Worm (Caenorhabditis elegans) whole organism, L4 larva: ENCODE measurements around the gene ehbp-1.

ENCODE experiments used
- F37D6.2 ChIP-seq: sonication (generic microtip); optimal IDR thresholded peaks from 2 replicates; lab custom pipeline; 2016; ENCODE audit warnings: mild to moderate bottlenecking, missing genetic modification characterization, missing compliant biosample characterization
- R02D3.7 ChIP-seq: fragments of 150-350 bp; sonication (generic microtip); optimal IDR thresholded peaks from 3 replicates; lab custom pipeline; 2014; ENCODE audit warnings: missing biosample characterization, missing genetic modification characterization
- T20F7.1 ChIP-seq: fragments of 200-800 bp; sonication (Bioruptor generic); optimal IDR thresholded peaks from 2 replicates; lab custom pipeline; 2018; ENCODE audit warnings: mild to moderate bottlenecking, missing genetic modification characterization, missing compliant biosample characterization
- T26A8.4 ChIP-seq: fragments of 200-800 bp; sonication (Bioruptor generic); IDR thresholded peaks from 2 replicates; pipeline ENCODE4 v1.3.6; 2022; ENCODE audit warnings: missing genetic modification characterization, missing compliant biosample characterization
- Y105C5A.15 ChIP-seq: fragments of 200-800 bp; sonication (Bioruptor generic); IDR thresholded peaks from 2 replicates; pipeline ENCODE4 v1.3.6; 2022; ENCODE audit warnings: missing genetic modification characterization, missing compliant biosample characterization
- Y75B8A.6 ChIP-seq: fragments of 200-800 bp; sonication (Bioruptor generic); IDR thresholded peaks from 2 replicates; pipeline ENCODE4 v1.3.6; 2022; ENCODE audit warnings: missing genetic modification reagents, missing genetic modification characterization, missing compliant biosample characterization
- ZK337.2 ChIP-seq: fragments of 200-800 bp; sonication (Bioruptor generic); IDR thresholded peaks from 2 replicates; pipeline ENCODE4 v1.3.6; 2022; ENCODE audit warnings: missing genetic modification reagents, missing genetic modification characterization, missing compliant biosample characterization
- aha-1 ChIP-seq: fragments of 150-350 bp; peaks from one replicate; lab custom pipeline; 2014; ENCODE audit warnings: missing biosample characterization, missing genetic modification characterization
- ama-1 ChIP-seq: fragments of 150-350 bp; optimal IDR thresholded peaks from 2 replicates; lab custom pipeline; 2014; ENCODE audit warnings: inconsistent platforms, mixed read lengths
- attf-4 ChIP-seq: sonication (generic microtip); optimal IDR thresholded peaks from 3 replicates; lab custom pipeline; 2017; ENCODE audit warnings: missing biosample characterization, missing genetic modification characterization
- ceh-20 ChIP-seq: fragments of 200-800 bp; sonication (Bioruptor generic); IDR thresholded peaks from 2 replicates; pipeline ENCODE4 v1.3.6; 2022; ENCODE audit warnings: missing genetic modification reagents, missing genetic modification characterization, missing compliant biosample characterization
- ceh-28 ChIP-seq: fragments of 150-350 bp; optimal IDR thresholded peaks from 2 replicates; lab custom pipeline; 2014; ENCODE audit warnings: missing biosample characterization, missing genetic modification reagents, missing genetic modification characterization
- ceh-32 ChIP-seq: sonication (generic microtip); optimal IDR thresholded peaks from 2 replicates; lab custom pipeline; 2016; ENCODE audit warnings: mild to moderate bottlenecking, missing genetic modification characterization, missing compliant biosample characterization; ENCODE audit not compliant: poor library complexity
- daf-12 ChIP-seq: fragments of 150-350 bp; optimal IDR thresholded peaks from 2 replicates; lab custom pipeline; 2014; ENCODE audit warnings: missing biosample characterization, missing genetic modification reagents, missing genetic modification characterization
- daf-19 ChIP-seq: fragments of 200-800 bp; sonication (Bioruptor generic); conservative IDR thresholded peaks from 2 replicates; pipeline ENCODE4 v1.3.6; 2022; ENCODE audit warnings: missing genetic modification characterization, missing compliant biosample characterization
- daf-8 ChIP-seq: fragments of 200-800 bp; sonication (Bioruptor generic); IDR thresholded peaks from 2 replicates; pipeline ENCODE4 v1.3.6; 2022; ENCODE audit warnings: missing genetic modification characterization, missing compliant biosample characterization
- dmd-9 ChIP-seq: fragments of 200-800 bp; sonication (Bioruptor generic); IDR thresholded peaks from 2 replicates; pipeline ENCODE4 v1.3.6; 2022; ENCODE audit warnings: missing genetic modification reagents, missing genetic modification characterization, missing compliant biosample characterization
- dpl-1 ChIP-seq: fragments of 150-350 bp; optimal IDR thresholded peaks from 2 replicates; lab custom pipeline; 2014; ENCODE audit warnings: missing biosample characterization, missing genetic modification reagents, missing genetic modification characterization
- dve-1 ChIP-seq: sonication (generic microtip); optimal IDR thresholded peaks from 2 replicates; lab custom pipeline; 2017; ENCODE audit warnings: antibody characterized with exemption, mild to moderate bottlenecking, missing genetic modification characterization, missing compliant biosample characterization; ENCODE audit not compliant: insufficient read depth
- egl-43 ChIP-seq: fragments of 200-800 bp; sonication (Bioruptor generic); IDR thresholded peaks from 2 replicates; pipeline ENCODE4 v1.3.6; 2022; ENCODE audit warnings: missing genetic modification reagents, missing genetic modification characterization, missing compliant biosample characterization
- fkh-10 ChIP-seq: fragments of 150-350 bp; optimal IDR thresholded peaks from 2 replicates; lab custom pipeline; 2014; ENCODE audit warnings: missing biosample characterization, missing genetic modification reagents, missing genetic modification characterization
- gei-8 ChIP-seq: fragments of 200-800 bp; sonication (Bioruptor generic); optimal IDR thresholded peaks from 2 replicates; lab custom pipeline; 2018; ENCODE audit warnings: mild to moderate bottlenecking, missing genetic modification characterization, missing compliant biosample characterization
- hlh-30 ChIP-seq: sonication (generic microtip); optimal IDR thresholded peaks from 2 replicates; lab custom pipeline; 2017; ENCODE audit warnings: antibody characterized with exemption, mild to moderate bottlenecking, missing genetic modification characterization, missing compliant biosample characterization; ENCODE audit not compliant: insufficient read depth
- hmg-1.1 ChIP-seq: fragments of 200-800 bp; sonication (Bioruptor generic); IDR thresholded peaks from 2 replicates; pipeline ENCODE4 v1.3.6; 2022; ENCODE audit warnings: missing genetic modification reagents, missing genetic modification characterization, missing compliant biosample characterization
- lim-7 ChIP-seq: fragments of 200-800 bp; sonication (Bioruptor generic); IDR thresholded peaks from 2 replicates; pipeline ENCODE4 v1.3.6; 2022; ENCODE audit warnings: missing genetic modification characterization, missing compliant biosample characterization
- lin-13 ChIP-seq: fragments of 150-350 bp; optimal IDR thresholded peaks from 2 replicates; lab custom pipeline; 2014; ENCODE audit warnings: missing biosample characterization, missing genetic modification reagents, missing genetic modification characterization
- lin-38 ChIP-seq: fragments of 200-800 bp; sonication (Bioruptor generic); IDR thresholded peaks from 2 replicates; pipeline ENCODE4 v1.3.6; 2022; ENCODE audit warnings: missing genetic modification reagents, missing genetic modification characterization, missing compliant biosample characterization
- lir-3 ChIP-seq: sonication (generic microtip); optimal IDR thresholded peaks from 2 replicates; lab custom pipeline; 2016; ENCODE audit warnings: mild to moderate bottlenecking, missing genetic modification characterization, missing compliant biosample characterization
- madf-5 ChIP-seq, 2 experiments: fragments of 200-800 bp; sonication (Bioruptor generic); IDR thresholded peaks; 2 replicates each; pipeline ENCODE4 v1.3.6; 2022; ENCODE audit warnings: missing compliant biosample characterization in 2 of 2, missing genetic modification characterization in 2 of 2
- madf-9 ChIP-seq: fragments of 200-800 bp; sonication (Bioruptor generic); conservative IDR thresholded peaks from 2 replicates; pipeline ENCODE4 v1.3.6; 2022; ENCODE audit warnings: missing genetic modification reagents, missing genetic modification characterization, missing compliant biosample characterization
- mdl-1 ChIP-seq, 2 experiments: fragments of 150-350 bp in 1 of 2; sonication (generic microtip) in 1 of 2; optimal IDR thresholded peaks; 2 replicates each; lab custom pipeline; 2014 to 2017; ENCODE audit warnings: missing biosample characterization in 2 of 2, missing genetic modification characterization in 2 of 2
- mep-1 ChIP-seq: fragments of 150-350 bp; sonication (generic microtip); optimal IDR thresholded peaks from 3 replicates; lab custom pipeline; 2014; ENCODE audit warnings: missing biosample characterization, missing genetic modification characterization
- mxl-3 ChIP-seq: fragments of 200-800 bp; sonication (Bioruptor generic); optimal IDR thresholded peaks from 2 replicates; lab custom pipeline; 2018; ENCODE audit warnings: mild to moderate bottlenecking, missing genetic modification characterization, missing compliant biosample characterization
- nhr-11 ChIP-seq: fragments of 150-350 bp; optimal IDR thresholded peaks from 2 replicates; lab custom pipeline; 2014; ENCODE audit warnings: missing biosample characterization, missing genetic modification characterization
- nhr-28 ChIP-seq: fragments of 150-350 bp; optimal IDR thresholded peaks from 2 replicates; lab custom pipeline; 2014; ENCODE audit warnings: missing biosample characterization, missing genetic modification characterization
- nhr-41 ChIP-seq: fragments of 200-800 bp; sonication (Bioruptor generic); IDR thresholded peaks from 2 replicates; pipeline ENCODE4 v1.3.6; 2022; ENCODE audit warnings: missing genetic modification reagents, missing genetic modification characterization, missing compliant biosample characterization
- nhr-42 ChIP-seq: fragments of 200-800 bp; sonication (Bioruptor generic); IDR thresholded peaks from 2 replicates; pipeline ENCODE4 v1.3.6; 2022; ENCODE audit warnings: missing genetic modification characterization, missing compliant biosample characterization
- pha-4 ChIP-seq, 2 experiments: fragments of 150-350 bp in 1 of 2; fragments of 200-800 bp in 1 of 2; sonication (Bioruptor generic) in 1 of 2; IDR thresholded peaks in 1 of 2; optimal IDR thresholded peaks in 1 of 2; 2 replicates each; pipeline versions ENCODE4 v1.3.6 to Lab custom; 2014 to 2022; ENCODE audit warnings: missing genetic modification characterization in 2 of 2, missing genetic modification reagents in 2 of 2, missing biosample characterization in 1 of 2, missing compliant biosample characterization in 1 of 2
- php-3 ChIP-seq: fragments of 200-800 bp; sonication (Bioruptor generic); IDR thresholded peaks from 2 replicates; pipeline ENCODE4 v1.3.6; 2022; ENCODE audit warnings: missing genetic modification reagents, missing genetic modification characterization, missing compliant biosample characterization
- pqm-1 ChIP-seq: sonication (generic microtip); optimal IDR thresholded peaks from 2 replicates; lab custom pipeline; 2017; ENCODE audit warnings: missing biosample characterization, missing genetic modification characterization
- rbr-2 ChIP-seq: sonication (generic microtip); optimal IDR thresholded peaks from 2 replicates; lab custom pipeline; 2016; ENCODE audit warnings: missing genotype, missing genetic modification characterization, missing compliant biosample characterization
- set-16 ChIP-seq: fragments of 200-800 bp; sonication (Bioruptor generic); IDR thresholded peaks from 2 replicates; pipeline ENCODE4 v1.3.6; 2022; ENCODE audit warnings: missing genetic modification reagents, missing genetic modification characterization, missing compliant biosample characterization
- tra-1 ChIP-seq: fragments of 200-800 bp; sonication (Bioruptor generic); IDR thresholded peaks from 2 replicates; pipeline ENCODE4 v1.3.6; 2022; ENCODE audit warnings: missing genetic modification reagents, missing genetic modification characterization, missing compliant biosample characterization
- unc-39 ChIP-seq: sonication (generic microtip); optimal IDR thresholded peaks from 2 replicates; lab custom pipeline; 2017; ENCODE audit warnings: missing biosample characterization, missing genetic modification characterization
- unc-62 ChIP-seq, 3 experiments: fragments of 150-350 bp in 1 of 3; sonication (generic microtip); optimal IDR thresholded peaks in 2 of 3; peaks in 1 of 3; 1 replicate in 1 of 3; 2 replicates in 2 of 3; lab custom pipeline; 2014 to 2017; ENCODE audit warnings: missing biosample characterization in 3 of 3, missing genetic modification characterization in 3 of 3, missing genetic modification reagents in 3 of 3, missing genotype in 1 of 3
- zfp-2 ChIP-seq: sonication (generic microtip); optimal IDR thresholded peaks from 2 replicates; lab custom pipeline; 2016; ENCODE audit warnings: mild to moderate bottlenecking, missing genetic modification characterization, missing compliant biosample characterization
- zip-2 ChIP-seq: fragments of 150-350 bp; optimal IDR thresholded peaks from 2 replicates; lab custom pipeline; 2014; ENCODE audit warnings: missing biosample characterization, missing genetic modification characterization
- ztf-7 ChIP-seq: fragments of 150-350 bp; optimal IDR thresholded peaks from 2 replicates; lab custom pipeline; 2014; ENCODE audit warnings: missing biosample characterization, missing genetic modification characterization

ehbp-1 gene

DNA sequence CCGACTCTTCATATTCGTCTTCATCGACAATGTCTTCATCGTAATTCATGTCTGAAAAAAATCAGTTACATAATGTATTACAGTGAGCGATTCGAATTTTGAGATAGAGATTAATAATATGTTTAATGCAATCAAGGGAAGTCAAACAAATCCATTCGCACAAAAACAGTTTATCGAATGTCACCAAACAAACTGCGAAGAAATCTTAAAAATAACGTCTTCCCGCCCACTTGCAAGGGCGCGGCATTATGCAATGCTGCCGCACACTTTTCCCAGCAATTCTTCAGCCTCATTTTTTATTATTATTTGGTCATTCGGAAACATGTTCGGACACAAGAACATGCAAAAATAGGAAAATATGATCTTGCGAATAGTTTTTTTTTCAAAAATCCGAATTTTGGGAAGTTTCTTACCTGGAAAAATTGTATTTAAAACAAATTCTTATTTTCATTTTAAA is 6.2 kb upstream of the ehbp-1 start, which contains the start of gene mdf-1 (continued):
- TF ChIP-seq ZK337.2 (GFP tag; lab: Robert Waterston, UW) (no peak), T20F7.1 (peak; percentile 63), gei-8 (no peak), dve-1 (peak; percentile 75), daf-12 (no peak), dpl-1 (peak; percentile 91), unc-39 (no peak), lin-13 (GFP tag; lab: Kevin White, UChicago) (peak; percentile 54), lin-38 (GFP tag; lab: Robert Waterston, UW) (peak; percentile 61), zfp-2 (tag; lab: Kevin White, UChicago) (no peak), egl-43 (GFP tag; lab: Robert Waterston, UW) (no peak), lim-7 (GFP tag; lab: Robert Waterston, UW) (no peak), T26A8.4 (GFP tag; lab: Robert Waterston, UW) (peak; percentile 60; the same call in 1 of the 2 replicates), R02D3.7 (no peak)
- TF ChIP-seq, all 104 proteins: peak for 30

ce11 chrV:9545238-9545709 is 5.2 kb upstream of the ehbp-1 start, which contains the start of the genes his-35 and his-41:
Gene his-35, minus strand, starts transcription at chrV:9545288.
Gene his-41, plus strand, starts transcription at chrV:9545536.
- no peak for TF ChIP-seq zip-2 (tag; lab: Kevin White, UChicago)
- TF ChIP-seq T20F7.1: no peak
- TF ChIP-seq unc-62 (GFP tag; optimal IDR thresholded peaks at IDR 0.05 in 1 of 2; lab: Kevin White, UChicago): peak in 1 of 2 experiments; percentile 81
- no peak for TF ChIP-seq unc-62 (tag; optimal IDR thresholded peaks at IDR 0.05; lab: Kevin White, UChicago)
- TF ChIP-seq egl-43 (GFP tag; lab: Robert Waterston, UW): peak; percentile 57; the same call in 1 of the 2 replicates
- peak in 1 of 2 experiments; percentile 11 for TF ChIP-seq mdl-1 (tag; optimal IDR thresholded peaks at IDR 0.05; lab: Kevin White, UChicago)
- no peak for TF ChIP-seq attf-4 (tag; lab: Kevin White, UChicago)
- TF ChIP-seq mxl-3 (GFP tag; lab: Kevin White, UChicago): peak; percentile 10
- TF ChIP-seq ceh-28 (tag; lab: Kevin White, UChicago): no peak
- TF ChIP-seq fkh-10 (GFP tag; lab: Kevin White, UChicago): no peak
- peak; percentile 37 for TF ChIP-seq rbr-2 (tag; lab: Kevin White, UChicago)
- 0 out of 2 replicates have a peak, but pooled peaks have one; percentile 24 for TF ChIP-seq hmg-1.1 (GFP tag; lab: Robert Waterston, UW)
- TF ChIP-seq madf-9: no peak
- no peak for TF ChIP-seq Y75B8A.6 (GFP tag; lab: Robert Waterston, UW)
- TF ChIP-seq ceh-32 (tag; lab: Kevin White, UChicago): no peak
- TF ChIP-seq gei-8: no peak
- TF ChIP-seq pqm-1: no peak
- TF ChIP-seq aha-1 (tag; lab: Kevin White, UChicago): peak; percentile 96
- no peak for TF ChIP-seq nhr-41 (GFP tag; lab: Robert Waterston, UW)
- no peak for TF ChIP-seq lim-7 (GFP tag; lab: Robert Waterston, UW)
- no peak for TF ChIP-seq php-3 (GFP tag; lab: Robert Waterston, UW)
- peak; percentile 4 for TF ChIP-seq hlh-30
- 0 out of 2 replicates have a peak, but pooled peaks have one; percentile 27 for TF ChIP-seq nhr-42 (GFP tag; lab: Robert Waterston, UW)
- TF ChIP-seq daf-12: no peak
- TF ChIP-seq ceh-20 (GFP tag; lab: Robert Waterston, UW): no peak
- peak; percentile 76 for TF ChIP-seq nhr-11 (tag; lab: Kevin White, UChicago)
- TF ChIP-seq ztf-7 (tag; lab: Kevin White, UChicago): no peak
- no peak for TF ChIP-seq ZK337.2 (GFP tag; lab: Robert Waterston, UW)
- no peak for TF ChIP-seq nhr-28 (tag; lab: Kevin White, UChicago)
- TF ChIP-seq mep-1 (tag; lab: Kevin White, UChicago): peak; percentile 2
- no peak for TF ChIP-seq madf-5 (GFP tag; IDR thresholded peaks at IDR 0.05; lab: Robert Waterston, UW)
- no peak; the same call in 1 of the 2 replicates for TF ChIP-seq pha-4 (GFP tag; IDR thresholded peaks at IDR 0.05; lab: Robert Waterston, UW)
- no peak for TF ChIP-seq pha-4 (tag; optimal IDR thresholded peaks at IDR 0.05; lab: Kevin White, UChicago)
- TF ChIP-seq Y105C5A.15: no peak
- no peak for TF ChIP-seq lir-3 (tag; lab: Kevin White, UChicago)
- no peak for TF ChIP-seq dmd-9 (GFP tag; lab: Robert Waterston, UW)
- TF ChIP-seq F37D6.2: peak; percentile 12
- TF ChIP-seq ama-1 (lab: Kevin White, UChicago): peak; percentile 85
- peak; percentile 24; the same call in 1 of the 2 replicates for TF ChIP-seq set-16 (GFP tag; lab: Robert Waterston, UW)
- no peak for TF ChIP-seq daf-19
- 0 out of 2 replicates have a peak, but pooled peaks have one; percentile 16 for TF ChIP-seq tra-1 (GFP tag; lab: Robert Waterston, UW)
- no peak for TF ChIP-seq daf-8 (GFP tag; lab: Robert Waterston, UW)
- peak; percentile 61 for TF ChIP-seq lin-38 (GFP tag; lab: Robert Waterston, UW)
